Worm (Caenorhabditis elegans): Measurements from ENCODE around the gene T01G5.8.

DNA sequence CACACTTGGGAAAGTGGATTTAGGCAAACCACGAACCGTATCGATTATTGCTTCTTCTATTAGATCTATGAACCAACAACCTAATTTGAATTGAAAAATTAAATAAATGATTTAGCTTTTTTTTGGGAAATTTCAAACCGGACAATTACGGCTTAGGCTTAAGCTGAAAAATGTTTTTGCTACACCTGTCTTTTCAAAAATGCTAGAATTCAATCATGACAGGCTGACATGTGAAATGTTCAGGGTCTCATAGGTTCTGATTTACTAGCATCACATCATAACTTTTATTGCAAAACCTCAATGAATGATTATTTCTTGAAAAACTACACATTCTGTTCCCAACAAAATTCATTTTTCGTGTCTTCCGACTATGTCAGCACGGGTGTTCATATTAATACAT is 37.2 kb downstream of the T01G5.8 start, which contains the start of gene srh-55:
- TF ChIP-seq cog-1 (tag; optimal IDR thresholded peaks at IDR 0.05), result no peak
- TF ChIP-seq flt-1 (GFP tag; IDR thresholded peaks at IDR 0.05), result no peak
- no peak for TF ChIP-seq ztf-23 (GFP tag; IDR thresholded peaks at IDR 0.05)
- TF ChIP-seq klf-2 (GFP tag; conservative IDR thresholded peaks at IDR 0.05), result no peak
- no peak for TF ChIP-seq med-1 (GFP tag; optimal IDR thresholded peaks at IDR 0.05; ENCODE audit: insufficient read depth)
- TF ChIP-seq ref-1 (GFP tag; conservative IDR thresholded peaks at IDR 0.05), result no peak
